Fruit fly (Drosophila melanogaster) whole organism, embryonic: ENCODE data around the gene CG10338.

Experiments
- ATbp ChIP-seq: fragments of 200-800 bp; sonication (Bioruptor generic); optimal IDR thresholded peaks from 2 replicates; lab custom pipeline; 2017; ENCODE audit warnings: missing biosample characterization, mild to moderate bottlenecking, missing genetic modification characterization, missing genetic modification reagents
- Antp ChIP-seq: fragments of 200-800 bp; sonication (Bioruptor generic); optimal IDR thresholded peaks from 3 replicates; lab custom pipeline; 2016; ENCODE audit warnings: missing biosample characterization, missing genetic modification characterization
- CG10431 ChIP-seq: fragments of 200-800 bp; sonication (Bioruptor generic); optimal IDR thresholded peaks from 3 replicates; lab custom pipeline; 2018; ENCODE audit warnings: missing biosample characterization, mild to moderate bottlenecking, missing genetic modification characterization
- CG10959 ChIP-seq: fragments of 200-800 bp; sonication (Bioruptor generic); IDR thresholded peaks from 2 replicates; pipeline ENCODE4 v1.3.6; 2022; ENCODE audit warnings: missing biosample characterization, missing genetic modification characterization
- CG11093 ChIP-seq: fragments of 200-800 bp; sonication (Bioruptor generic); IDR thresholded peaks from 3 replicates; pipeline ENCODE4 v1.3.6; 2022; ENCODE audit warnings: missing biosample characterization, missing genetic modification characterization
- CG11504 ChIP-seq: fragments of 200-800 bp; sonication (Bioruptor generic); optimal IDR thresholded peaks from 3 replicates; lab custom pipeline; 2019; ENCODE audit warnings: missing biosample characterization, mild to moderate bottlenecking, missing genetic modification characterization, moderate library complexity
- CG12299 ChIP-seq: fragments of 200-800 bp; sonication (Bioruptor generic); optimal IDR thresholded peaks from 2 replicates; lab custom pipeline; 2018; ENCODE audit warnings: missing biosample characterization, mild to moderate bottlenecking, missing genetic modification characterization
- CG14667 ChIP-seq: fragments of 200-800 bp; sonication (Bioruptor generic); IDR thresholded peaks from 2 replicates; pipeline ENCODE4 v1.3.6; 2022; ENCODE audit warnings: missing biosample characterization, missing genetic modification characterization
- CG17186 ChIP-seq: fragments of 200-800 bp; sonication (Bioruptor generic); optimal IDR thresholded peaks from 3 replicates; lab custom pipeline; 2017; ENCODE audit warnings: missing biosample characterization, missing genetic modification reagents, missing genetic modification characterization
- CG18764 ChIP-seq: fragments of 200-800 bp; sonication (Bioruptor generic); optimal IDR thresholded peaks from 3 replicates; lab custom pipeline; 2016; ENCODE audit warnings: missing biosample characterization, missing genetic modification characterization
- CG31365 ChIP-seq: fragments of 200-800 bp; sonication (Bioruptor generic); optimal IDR thresholded peaks from 2 replicates; lab custom pipeline; 2018; ENCODE audit warnings: missing biosample characterization, mild to moderate bottlenecking, missing genetic modification characterization
- CG31441 ChIP-seq: fragments of 200-800 bp; sonication (Bioruptor generic); IDR thresholded peaks from 2 replicates; pipeline ENCODE4 v1.3.6; 2022; ENCODE audit warnings: missing biosample characterization, missing genetic modification characterization
- CG3407 ChIP-seq: fragments of 200-800 bp; sonication (Bioruptor generic); optimal IDR thresholded peaks from 2 replicates; lab custom pipeline; 2018; ENCODE audit warnings: missing biosample characterization, mild to moderate bottlenecking, missing genetic modification characterization
- CG4730 ChIP-seq: fragments of 200-800 bp; sonication (Bioruptor generic); IDR thresholded peaks from 2 replicates; pipeline ENCODE4 v1.3.6; 2022; ENCODE audit warnings: missing biosample characterization, missing genetic modification characterization
- CG4820 ChIP-seq: fragments of 200-800 bp; sonication (Bioruptor generic); optimal IDR thresholded peaks from 3 replicates; lab custom pipeline; 2016; ENCODE audit warnings: missing biosample characterization, missing genetic modification characterization
- CG7357 ChIP-seq: fragments of 200-800 bp; sonication (Bioruptor generic); IDR thresholded peaks from 3 replicates; pipeline ENCODE4 v1.3.6; 2022; ENCODE audit warnings: missing biosample characterization, missing genetic modification characterization
- CG7745 ChIP-seq: fragments of 200-800 bp; sonication (Bioruptor generic); optimal IDR thresholded peaks from 2 replicates; lab custom pipeline; 2018; ENCODE audit warnings: missing biosample characterization, mild to moderate bottlenecking, missing genetic modification characterization, moderate library complexity
- CG8281 ChIP-seq: fragments of 200-800 bp; sonication (Bioruptor generic); optimal IDR thresholded peaks from 2 replicates; lab custom pipeline; 2018; ENCODE audit warnings: missing biosample characterization, mild to moderate bottlenecking, missing genetic modification characterization, moderate library complexity
- CG8359 ChIP-seq: fragments of 200-800 bp; sonication (Bioruptor generic); optimal IDR thresholded peaks from 2 replicates; lab custom pipeline; 2017; ENCODE audit warnings: missing biosample characterization, mild to moderate bottlenecking, missing genetic modification characterization, borderline replicate concordance
- CG8944 ChIP-seq: fragments of 200-800 bp; sonication (Bioruptor generic); optimal IDR thresholded peaks from 3 replicates; lab custom pipeline; 2016; ENCODE audit warnings: missing biosample characterization, missing genetic modification characterization
- CG9215 ChIP-seq: fragments of 200-800 bp; sonication (Bioruptor generic); IDR thresholded peaks from 2 replicates; pipeline ENCODE4 v1.3.6; 2022; ENCODE audit warnings: missing biosample characterization, missing genetic modification characterization
- Camta ChIP-seq: fragments of 200-800 bp; sonication (Bioruptor generic); optimal IDR thresholded peaks from 2 replicates; lab custom pipeline; 2016; ENCODE audit warnings: missing biosample characterization, missing genetic modification characterization
- CoRest ChIP-seq: fragments of 200-800 bp; sonication (Bioruptor generic); optimal IDR thresholded peaks from 3 replicates; lab custom pipeline; 2018; ENCODE audit warnings: missing biosample characterization, mild to moderate bottlenecking, missing genetic modification characterization, moderate library complexity
- D19B ChIP-seq: fragments of 200-800 bp; sonication (Bioruptor generic); optimal IDR thresholded peaks from 2 replicates; lab custom pipeline; 2017; ENCODE audit warnings: missing biosample characterization, mild to moderate bottlenecking, missing genetic modification characterization
- Doc2 ChIP-seq: fragments of 200-800 bp; sonication (Bioruptor generic); IDR thresholded peaks from 2 replicates; pipeline ENCODE4 v1.3.6; 2022; ENCODE audit warnings: missing biosample characterization, missing genetic modification characterization
- Elba2 ChIP-seq: fragments of 200-800 bp; sonication (Bioruptor generic); optimal IDR thresholded peaks from 3 replicates; lab custom pipeline; 2016; ENCODE audit warnings: missing biosample characterization, missing genetic modification characterization
- Ets65A ChIP-seq: fragments of 200-800 bp; sonication (Bioruptor generic); peaks from one replicate; lab custom pipeline; 2016; ENCODE audit warnings: missing biosample characterization, missing genetic modification characterization
- Fer1 ChIP-seq: fragments of 200-800 bp; sonication (Bioruptor generic); optimal IDR thresholded peaks from 2 replicates; lab custom pipeline; 2017; ENCODE audit warnings: missing biosample characterization, mild to moderate bottlenecking, missing genetic modification characterization
- Hey ChIP-seq: fragments of 200-800 bp; sonication (Bioruptor generic); optimal IDR thresholded peaks from 3 replicates; lab custom pipeline; 2018; ENCODE audit warnings: missing biosample characterization, mild to moderate bottlenecking, missing genetic modification characterization
- Nf-YB ChIP-seq: fragments of 200-800 bp; sonication (Bioruptor generic); optimal IDR thresholded peaks from 3 replicates; lab custom pipeline; 2019; ENCODE audit warnings: missing biosample characterization, mild to moderate bottlenecking, missing genetic modification characterization, moderate library complexity
- Side ChIP-seq: fragments of 200-800 bp; sonication (Bioruptor generic); optimal IDR thresholded peaks from 2 replicates; lab custom pipeline; 2016; ENCODE audit warnings: missing biosample characterization, missing genetic modification characterization
- Ssrp ChIP-seq: fragments of 200-800 bp; sonication (Bioruptor generic); optimal IDR thresholded peaks from 2 replicates; lab custom pipeline; 2018; ENCODE audit warnings: missing biosample characterization, mild to moderate bottlenecking, missing genetic modification characterization, moderate library complexity
- Taf1 ChIP-seq: fragments of 200-800 bp; sonication (Bioruptor generic); IDR thresholded peaks from 2 replicates; pipeline ENCODE4 v1.3.6; 2022; ENCODE audit warnings: missing biosample characterization, missing genetic modification characterization
- aop ChIP-seq: fragments of 200-800 bp; sonication (Bioruptor generic); IDR thresholded peaks from 2 replicates; pipeline ENCODE4 v1.3.6; 2022; ENCODE audit warnings: missing biosample characterization, missing genetic modification characterization
- corto ChIP-seq: fragments of 200-800 bp; sonication (Bioruptor generic); optimal IDR thresholded peaks from 2 replicates; lab custom pipeline; 2016; ENCODE audit warnings: missing biosample characterization, mild to moderate bottlenecking, missing genetic modification characterization, moderate library complexity
- cwo ChIP-seq: fragments of 200-800 bp; sonication (Bioruptor generic); optimal IDR thresholded peaks from 3 replicates; lab custom pipeline; 2017; ENCODE audit warnings: missing biosample characterization, missing genetic modification characterization, mild to moderate bottlenecking, moderate library complexity, missing genetic modification reagents
- dimm ChIP-seq: fragments of 200-800 bp; sonication (Bioruptor generic); IDR thresholded peaks from 2 replicates; pipeline ENCODE4 v1.3.6; 2022; ENCODE audit warnings: missing biosample characterization, missing genetic modification characterization
- gcm2 ChIP-seq: fragments of 200-800 bp; sonication (Bioruptor generic); optimal IDR thresholded peaks from 2 replicates; lab custom pipeline; 2016; ENCODE audit warnings: missing biosample characterization, missing genetic modification characterization
- gro ChIP-seq: fragments of 200-800 bp; sonication (Bioruptor generic); optimal IDR thresholded peaks from 2 replicates; lab custom pipeline; 2016; ENCODE audit warnings: missing biosample characterization, missing genetic modification characterization
- maf-S ChIP-seq: fragments of 200-800 bp; sonication (Bioruptor generic); optimal IDR thresholded peaks from 2 replicates; lab custom pipeline; 2016; ENCODE audit warnings: missing biosample characterization, missing genetic modification characterization
- onecut ChIP-seq: fragments of 200-800 bp; sonication (Bioruptor generic); IDR thresholded peaks from 2 replicates; pipeline ENCODE4 v1.3.6; 2022; ENCODE audit warnings: missing biosample characterization, missing genetic modification characterization
- pita ChIP-seq: fragments of 200-800 bp; sonication (Bioruptor generic); optimal IDR thresholded peaks from 2 replicates; lab custom pipeline; 2017; ENCODE audit warnings: missing biosample characterization, mild to moderate bottlenecking, missing genetic modification characterization
- prd ChIP-seq, 3 experiments: fragments of >200 bp in 2 of 3; fragments of 200-800 bp in 1 of 3; sonication (Bioruptor generic) in 1 of 3; optimal IDR thresholded peaks in 2 of 3; IDR thresholded peaks in 1 of 3; 2 replicates in 2 of 3; 3 replicates in 1 of 3; pipeline versions ENCODE4 v1.3.6 to Lab custom; 2017 to 2022; ENCODE audit warnings: missing biosample characterization in 1 of 3, missing genetic modification characterization in 1 of 3
- sug ChIP-seq: fragments of 200-800 bp; optimal IDR thresholded peaks from 2 replicates; lab custom pipeline; 2019; ENCODE audit warnings: missing biosample characterization, mild to moderate bottlenecking, missing genetic modification characterization, moderate library complexity
- tna ChIP-seq: fragments of 200-800 bp; sonication (Bioruptor generic); IDR thresholded peaks from 2 replicates; pipeline ENCODE4 v1.3.6; 2022; ENCODE audit warnings: missing biosample characterization, missing genetic modification characterization; ENCODE audit not compliant: partially characterized antibody
- unc-4 ChIP-seq: fragments of 200-800 bp; sonication (Bioruptor generic); IDR thresholded peaks from 2 replicates; pipeline ENCODE4 v1.3.6; 2022; ENCODE audit warnings: missing biosample characterization, missing genetic modification characterization; ENCODE audit not compliant: partially characterized antibody
- yki ChIP-seq: fragments of >200 bp; optimal IDR thresholded peaks from 3 replicates; lab custom pipeline; 2018
- zen2 ChIP-seq: fragments of 200-800 bp; sonication (Bioruptor generic); IDR thresholded peaks from 3 replicates; pipeline ENCODE4 v1.3.6; 2022; ENCODE audit warnings: missing biosample characterization, missing genetic modification characterization; ENCODE audit not compliant: partially characterized antibody

The CG10338 gene

DNA sequence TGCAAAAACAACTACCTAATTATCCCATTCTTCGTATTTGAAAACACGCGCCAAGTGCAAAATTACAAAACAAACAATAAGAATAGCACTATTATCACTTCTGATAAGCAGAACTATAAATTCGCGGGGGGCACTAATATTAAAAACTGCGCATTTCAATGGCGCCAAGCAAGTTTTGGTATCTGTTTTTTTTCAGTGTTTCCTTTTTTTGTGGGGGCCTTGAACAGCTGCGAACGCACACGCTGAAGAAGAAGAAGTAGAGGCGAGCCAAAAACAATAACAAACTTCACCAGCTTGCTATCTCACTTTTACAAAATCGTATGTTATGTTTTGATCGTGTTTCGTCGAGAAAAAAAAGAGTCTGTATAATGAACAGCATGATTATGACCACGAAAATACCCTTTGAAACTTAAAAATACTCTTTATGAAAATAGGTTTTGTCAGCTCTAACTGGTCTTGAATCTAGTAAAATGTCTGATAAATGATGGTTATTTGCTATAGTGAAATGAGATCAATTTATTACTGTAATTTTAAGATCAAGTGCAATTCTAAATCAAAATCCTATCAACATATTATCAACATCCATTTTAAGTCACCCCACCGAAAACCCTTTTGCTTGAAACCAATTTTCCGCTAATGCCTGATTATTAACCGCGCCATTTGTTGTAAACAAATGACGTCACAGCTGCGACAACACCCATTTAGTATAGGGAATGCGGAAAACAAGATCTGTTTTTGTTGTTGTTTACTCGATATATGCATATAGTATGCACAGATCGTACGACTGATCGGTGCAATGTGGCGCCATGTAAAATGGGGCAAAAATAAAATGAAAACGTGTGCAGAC, 1.4 kb upstream of the CG10338 start (continued):
- peak; percentile 74 for TF ChIP-seq Antp (GFP tag; lab: Kevin White, UChicago)
- no peak for TF ChIP-seq zen2 (GFP tag; lab: Robert Waterston, UW)
- peak; percentile 83 for TF ChIP-seq D19B
- TF ChIP-seq Side (GFP tag; lab: Kevin White, UChicago) = peak; percentile 60
- TF ChIP-seq maf-S (GFP tag; lab: Kevin White, UChicago) = peak; percentile 50
- TF ChIP-seq Ssrp (tag; lab: Kevin White, UChicago) = peak; percentile 14
- TF ChIP-seq Camta (GFP tag; lab: Kevin White, UChicago) = peak; percentile 56
- peak; percentile 61 for TF ChIP-seq CG4730 (GFP tag; lab: Robert Waterston, UW)
- TF ChIP-seq tna (GFP tag; lab: Robert Waterston, UW) = no peak
- peak; percentile 52 for TF ChIP-seq CG8944 (GFP tag; lab: Kevin White, UChicago)
- TF ChIP-seq ATbp = no peak
- TF ChIP-seq Hey (tag; lab: Kevin White, UChicago) = no peak
- peak; percentile 35; the same call in 1 of the 2 replicates for TF ChIP-seq aop
- TF ChIP-seq yki = no peak
- TF ChIP-seq CG10959 (GFP tag; lab: Robert Waterston, UW) = peak; percentile 31; the same call in 1 of the 2 replicates
- no peak for TF ChIP-seq CG9215 (GFP tag; lab: Robert Waterston, UW)
- TF ChIP-seq CG11093 (GFP tag; lab: Robert Waterston, UW) = 0 out of 3 replicates have a peak, but pooled peaks have one; percentile 37
- TF ChIP-seq dimm = no peak
- no peak for TF ChIP-seq prd (optimal IDR thresholded peaks at IDR 0.05; lab: Kevin White, UChicago)
- peak; percentile 66 for TF ChIP-seq prd (GFP tag; IDR thresholded peaks at IDR 0.05; lab: Robert Waterston, UW)
- 0 out of 2 replicates have a peak, but pooled peaks have one; percentile 20 for TF ChIP-seq CG14667 (GFP tag; lab: Robert Waterston, UW)
- TF ChIP-seq CG7357 = peak; percentile 40; the same call in 1 of the 3 replicates
- TF ChIP-seq CG4820 = peak; percentile 39
- peak; percentile 75 for TF ChIP-seq cwo (GFP tag; lab: Kevin White, UChicago)
- peak; percentile 100 for TF ChIP-seq sug (tag; lab: Kevin White, UChicago)
- peak; percentile 13 for TF ChIP-seq CoRest
- TF ChIP-seq CG8281 (tag; lab: Kevin White, UChicago) = no peak
- TF ChIP-seq CG31441 = peak; percentile 62; the same call in 1 of the 2 replicates
- peak; percentile 63 for TF ChIP-seq CG18764
- no peak for TF ChIP-seq CG8359 (GFP tag; lab: Kevin White, UChicago)
- no peak for TF ChIP-seq CG17186 (GFP tag; lab: Kevin White, UChicago)
- peak; percentile 9 for TF ChIP-seq CG11504 (tag; lab: Kevin White, UChicago)
- TF ChIP-seq pita (GFP tag; lab: Kevin White, UChicago) = no peak
- no peak for TF ChIP-seq Doc2 (GFP tag; lab: Robert Waterston, UW)
- TF ChIP-seq Ets65A (GFP tag; lab: Kevin White, UChicago) = peak; percentile 89
- peak; percentile 31 for TF ChIP-seq CG12299 (tag; lab: Kevin White, UChicago)
- TF ChIP-seq onecut (GFP tag; lab: Robert Waterston, UW) = peak; percentile 24; the same call in 1 of the 2 replicates
- peak; percentile 17 for TF ChIP-seq CG3407 (GFP tag; lab: Kevin White, UChicago)
- TF ChIP-seq gcm2 (GFP tag; lab: Kevin White, UChicago) = peak; percentile 37
- TF ChIP-seq CG7745 (tag; lab: Kevin White, UChicago) = no peak
- TF ChIP-seq corto = no peak
- TF ChIP-seq CG31365 (tag; lab: Kevin White, UChicago) = no peak
- no peak for TF ChIP-seq CG10431 (GFP tag; lab: Kevin White, UChicago)
- peak; percentile 59 for TF ChIP-seq Fer1 (GFP tag; lab: Kevin White, UChicago)
- no peak for TF ChIP-seq Taf1 (GFP tag; lab: Robert Waterston, UW)
- peak; percentile 3 for TF ChIP-seq Nf-YB
- TF ChIP-seq gro = peak; percentile 76
- TF ChIP-seq unc-4 (GFP tag; lab: Robert Waterston, UW) = no peak
- peak; percentile 72 for TF ChIP-seq Elba2
